Worm (Caenorhabditis elegans): ENCODE results near the gene mrps-18.C.

mrps-18.C gene

DNA sequence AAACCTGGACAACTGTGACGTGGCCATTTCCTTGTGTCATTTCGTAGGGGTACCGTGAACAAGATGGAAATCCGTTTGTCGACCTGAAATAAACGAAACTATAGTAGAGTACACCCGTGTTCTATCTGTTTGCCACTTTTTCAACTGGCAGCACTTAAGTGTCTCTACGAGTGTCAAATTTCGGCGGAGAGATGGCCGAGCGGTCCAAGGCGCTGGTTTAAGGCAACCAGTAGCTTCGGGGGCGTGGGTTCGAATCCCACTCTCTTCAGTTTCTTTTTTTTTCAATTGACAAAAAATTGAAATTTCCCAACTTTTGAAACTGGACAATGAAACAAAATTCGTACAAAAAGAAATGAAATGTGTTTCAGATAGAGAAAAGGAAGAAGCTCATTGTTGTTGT lies 14.4 kb upstream of the mrps-18.C start (continued):
- TF ChIP-seq tbx-2 (tag; optimal IDR thresholded peaks at IDR 0.05) (no peak), egl-13 (tag; optimal IDR thresholded peaks at IDR 0.05) (no peak), grh-1 (GFP tag; IDR thresholded peaks at IDR 0.05) (0 out of 2 replicates have a peak, but pooled peaks have one; percentile 9), isw-1 (GFP tag; IDR thresholded peaks at IDR 0.05) (no peak), mdl-1 (tag; optimal IDR thresholded peaks at IDR 0.05) (no peak), nhr-47 (tag; optimal IDR thresholded peaks at IDR 0.05) (peak; percentile 52), ama-1 (optimal IDR thresholded peaks at IDR 0.05) (no peak), egl-27 (tag; optimal IDR thresholded peaks at IDR 0.05) (no peak), mef-2 (tag; optimal IDR thresholded peaks at IDR 0.05) (no peak), snu-23 (GFP tag; optimal IDR thresholded peaks at IDR 0.05) (peak; percentile 62), dsc-1 (tag; optimal IDR thresholded peaks at IDR 0.05) (peak; percentile 55), C34B4.2 (tag; optimal IDR thresholded peaks at IDR 0.05) (no peak), pag-3 (tag; optimal IDR thresholded peaks at IDR 0.05; ENCODE audit: borderline replicate concordance, insufficient read depth) (no peak), Y116A8C.19 (tag; optimal IDR thresholded peaks at IDR 0.05; ENCODE audit: borderline replicate concordance) (no peak), aly-2 (tag; optimal IDR thresholded peaks at IDR 0.05) (no peak), efl-3 (GFP tag; optimal IDR thresholded peaks at IDR 0.05) (no peak), unc-86 (tag; optimal IDR thresholded peaks at IDR 0.05) (no peak), ceh-82 (tag; optimal IDR thresholded peaks at IDR 0.05) (peak in 1 of 3 experiments; percentile 12), nhr-84 (tag; optimal IDR thresholded peaks at IDR 0.05) (no peak), ceh-90 (tag; optimal IDR thresholded peaks at IDR 0.05) (no peak), unc-130 (tag; optimal IDR thresholded peaks at IDR 0.05) (no peak), lin-13 (GFP tag; optimal IDR thresholded peaks at IDR 0.05) (no peak), ztf-11 (tag; optimal IDR thresholded peaks at IDR 0.05) (no peak), nhr-85 (tag) (no peak), dpl-1 (GFP tag; optimal IDR thresholded peaks at IDR 0.05) (peak in 2 of 3 experiments; percentile 1 to 14), ceh-63 (GFP tag; optimal IDR thresholded peaks at IDR 0.05) (no peak), unc-62 (GFP tag; optimal IDR thresholded peaks at IDR 0.05) (no peak), irx-1 (tag; optimal IDR thresholded peaks at IDR 0.05) (peak; percentile 32), aha-1 (tag; optimal IDR thresholded peaks at IDR 0.05) (no peak), nhr-90 (tag; optimal IDR thresholded peaks at IDR 0.05; ENCODE audit: poor library complexity) (peak; percentile 3), lsy-2 (tag; optimal IDR thresholded peaks at IDR 0.05) (peak; percentile 18 to 50), vab-15 (tag; optimal IDR thresholded peaks at IDR 0.05) (no peak)

DNA sequence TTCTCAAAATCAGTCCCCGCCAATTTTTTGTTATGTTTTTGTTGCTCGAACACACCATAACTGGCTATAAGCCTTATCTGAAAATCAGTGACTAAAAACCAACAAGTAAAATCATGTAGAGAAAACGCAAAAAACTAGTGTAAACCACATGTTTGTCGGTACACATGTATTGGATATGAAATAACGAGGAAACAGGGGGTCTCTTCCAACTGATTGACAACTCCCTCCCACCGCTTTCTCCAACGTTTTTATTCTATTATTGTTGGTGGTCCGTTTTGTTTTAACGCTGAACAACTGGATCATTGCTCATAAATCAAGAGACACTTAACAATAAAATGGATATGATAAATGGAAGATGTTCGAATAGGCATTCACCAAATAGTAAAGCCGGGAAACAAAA lies 9.2 kb upstream of the mrps-18.C start:
- peak; percentile 32 for TF ChIP-seq lin-14 (GFP tag; optimal IDR thresholded peaks at IDR 0.05)
- TF ChIP-seq ztf-11 (tag; optimal IDR thresholded peaks at IDR 0.05), result no peak
- no peak for TF ChIP-seq swsn-7 (tag; optimal IDR thresholded peaks at IDR 0.05)
- TF ChIP-seq dsc-1 (tag; optimal IDR thresholded peaks at IDR 0.05), result peak; percentile 52
- no peak for TF ChIP-seq nhr-20 (tag; optimal IDR thresholded peaks at IDR 0.05)
- TF ChIP-seq pag-3 (tag; optimal IDR thresholded peaks at IDR 0.05; ENCODE audit: borderline replicate concordance, insufficient read depth), result no peak
- TF ChIP-seq ceh-90 (tag; optimal IDR thresholded peaks at IDR 0.05), result no peak

DNA sequence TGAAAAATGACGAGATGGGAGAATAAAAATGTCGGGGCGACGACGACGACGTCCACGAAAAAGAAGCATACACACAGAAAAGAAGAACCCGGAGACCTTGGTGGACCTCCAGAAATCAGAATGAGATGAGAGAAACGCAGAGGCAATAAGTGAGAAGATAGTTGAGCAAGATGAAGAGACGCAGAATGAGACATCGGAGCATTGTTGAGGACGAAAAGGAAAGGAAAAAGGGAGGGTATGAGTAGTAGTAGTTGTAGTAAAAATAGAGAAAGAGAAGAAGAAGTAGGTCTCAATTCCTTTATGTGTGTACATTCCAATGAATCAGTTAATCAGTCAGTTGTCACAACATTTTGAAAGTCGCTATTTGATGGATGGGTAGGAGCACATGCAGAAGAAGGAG lies 6.7 kb upstream of the mrps-18.C start, which contains the start of gene T14B4.8:
Gene T14B4.8 (minus strand): TSS at position 60 of the 400 bp plus-strand sequence.
- no peak for TF ChIP-seq sup-37 (GFP tag; optimal IDR thresholded peaks at IDR 0.05)
- TF ChIP-seq zag-1 (tag; optimal IDR thresholded peaks at IDR 0.05), result no peak
- no peak for TF ChIP-seq fkh-4 (tag; optimal IDR thresholded peaks at IDR 0.05; ENCODE audit: borderline replicate concordance)
- TF ChIP-seq fkh-10 (GFP tag; optimal IDR thresholded peaks at IDR 0.05), result peak; percentile 33
- no peak for TF ChIP-seq nhr-12 (tag; optimal IDR thresholded peaks at IDR 0.05)
- peak; percentile 6; the same call in 1 of the 2 replicates for TF ChIP-seq isw-1 (GFP tag; IDR thresholded peaks at IDR 0.05)
- TF ChIP-seq nhr-20 (tag; optimal IDR thresholded peaks at IDR 0.05), result no peak
- TF ChIP-seq rnt-1 (tag; optimal IDR thresholded peaks at IDR 0.05), result peak; percentile 17
- no peak for TF ChIP-seq lir-3 (tag; optimal IDR thresholded peaks at IDR 0.05; ENCODE audit: poor library complexity)
- peak in 1 of 3 experiments; percentile 32 for TF ChIP-seq ceh-82 (tag; optimal IDR thresholded peaks at IDR 0.05)
- TF ChIP-seq dpl-1 (GFP tag; optimal IDR thresholded peaks at IDR 0.05), result no peak
- no peak for TF ChIP-seq efl-3 (GFP tag; optimal IDR thresholded peaks at IDR 0.05)
- no peak for TF ChIP-seq elt-3 (tag; optimal IDR thresholded peaks at IDR 0.05)
- no peak for TF ChIP-seq irx-1 (tag; optimal IDR thresholded peaks at IDR 0.05)
- TF ChIP-seq C34B4.2 (tag; optimal IDR thresholded peaks at IDR 0.05), result no peak
- TF ChIP-seq xbp-1 (tag; optimal IDR thresholded peaks at IDR 0.05), result no peak
- no peak for TF ChIP-seq vab-15 (tag; optimal IDR thresholded peaks at IDR 0.05)
- no peak for TF ChIP-seq hlh-4 (tag; optimal IDR thresholded peaks at IDR 0.05)
- peak in 1 of 2 experiments; percentile 27 for TF ChIP-seq lsy-2 (tag; optimal IDR thresholded peaks at IDR 0.05)
- no peak for TF ChIP-seq elt-2 (tag; optimal IDR thresholded peaks at IDR 0.05)
- TF ChIP-seq aha-1 (tag; optimal IDR thresholded peaks at IDR 0.05), result no peak
- peak; percentile 13 to 41 for TF ChIP-seq efl-1 (optimal IDR thresholded peaks at IDR 0.05)
- peak in 1 of 2 experiments; percentile 50 for TF ChIP-seq efl-1 (GFP tag; optimal IDR thresholded peaks at IDR 0.05 in 1 of 2)
- TF ChIP-seq fos-1 (tag; optimal IDR thresholded peaks at IDR 0.05), result no peak
